Worm (Caenorhabditis elegans): Measurements from ENCODE around the gene dmsr-15.
A peak's percentile ranks its signal among the peaks of the same experiment; 100 is the strongest.

The dmsr-15 gene

ce11 chrV:6792565-6792964 lies 36.1 kb downstream of the dmsr-15 start, which contains the start of gene gck-2:
gck-2 (minus strand) TSS chrV:6792665.
- TF ChIP-seq egl-18 (GFP tag; IDR thresholded peaks at IDR 0.05) (no peak), ccch-3 (GFP tag; optimal IDR thresholded peaks at IDR 0.05) (no peak), unc-62 (GFP tag; optimal IDR thresholded peaks at IDR 0.05) (no peak), hmg-20 (GFP tag; IDR thresholded peaks at IDR 0.05) (no peak), sdz-38 (tag; optimal IDR thresholded peaks at IDR 0.05) (no peak), madf-3 (GFP tag; IDR thresholded peaks at IDR 0.05) (no peak), B0019.2 (GFP tag; conservative IDR thresholded peaks at IDR 0.05) (no peak), K11D2.4 (GFP tag; IDR thresholded peaks at IDR 0.05) (no peak), tbp1 (GFP tag; optimal IDR thresholded peaks at IDR 0.05) (no peak), snpc-3.4 (tag; optimal IDR thresholded peaks at IDR 0.05) (no peak), zim-3 (tag; optimal IDR thresholded peaks at IDR 0.05) (no peak), ztf-25 (GFP tag; IDR thresholded peaks at IDR 0.05) (no peak), nhr-27 (tag; optimal IDR thresholded peaks at IDR 0.05) (no peak)

- TF ChIP-seq hmg-1.2 (GFP tag; IDR thresholded peaks at IDR 0.05) (0 out of 2 replicates have a peak, but pooled peaks have one; percentile 13), cebp-1 (GFP tag; IDR thresholded peaks at IDR 0.05) (no peak), cebp-1 (tag; optimal IDR thresholded peaks at IDR 0.05) (peak; percentile 10), ekl-4 (GFP tag; IDR thresholded peaks at IDR 0.05) (0 out of 2 replicates have a peak, but pooled peaks have one; percentile 14), gei-17 (GFP tag; optimal IDR thresholded peaks at IDR 0.05) (no peak), F52B5.7 (tag; optimal IDR thresholded peaks at IDR 0.05) (peak; percentile 36), Y53G8AR.9 (GFP tag; conservative IDR thresholded peaks at IDR 0.05) (0 out of 2 replicates have a peak, but pooled peaks have one; percentile 51), T07F8.4 (tag; optimal IDR thresholded peaks at IDR 0.05) (no peak), mcd-1 (GFP tag; IDR thresholded peaks at IDR 0.05) (peak; percentile 30; the same call in 1 of the 2 replicates), ceh-91 (GFP tag; IDR thresholded peaks at IDR 0.05) (peak; percentile 34; the same call in 1 of the 2 replicates)
These were observed 40.7 kb downstream of the dmsr-15 start, which contains the start of gene ZC404.2 for ce11 chrV:6787906-6788430. ZC404.2 (plus strand) TSS chrV:6787952.

ce11 chrV:6784853-6785492 lies 43.7 kb downstream of the dmsr-15 start, which contains the start of the genes spn-4 and spe-39:
spn-4 (minus strand) TSS chrV:6784903.
spe-39 (plus strand) TSS chrV:6785451.
- no peak for TF ChIP-seq madf-10 (tag; optimal IDR thresholded peaks at IDR 0.05)
- TF ChIP-seq hmg-1.2 (GFP tag; IDR thresholded peaks at IDR 0.05), result peak; percentile 47
- no peak for TF ChIP-seq nhr-27 (tag; optimal IDR thresholded peaks at IDR 0.05)
- TF ChIP-seq ceh-100 (GFP tag; IDR thresholded peaks at IDR 0.05), result peak; percentile 55; the same call in 1 of the 2 replicates
- peak; percentile 96 for TF ChIP-seq madf-8 (GFP tag; conservative IDR thresholded peaks at IDR 0.05)
- no peak for TF ChIP-seq F10E7.11 (tag; optimal IDR thresholded peaks at IDR 0.05)
- TF ChIP-seq nhr-90 (tag; optimal IDR thresholded peaks at IDR 0.05), result no peak
- TF ChIP-seq ztf-28 (GFP tag; IDR thresholded peaks at IDR 0.05), result no peak
- TF ChIP-seq ceh-27 (GFP tag; optimal IDR thresholded peaks at IDR 0.05), result peak; percentile 28
- TF ChIP-seq mcd-1 (GFP tag; IDR thresholded peaks at IDR 0.05), result peak; percentile 72
- peak; percentile 78 for TF ChIP-seq ZK185.1 (tag; optimal IDR thresholded peaks at IDR 0.05; ENCODE audit: poor library complexity, severe bottlenecking)
- TF ChIP-seq zfh-2 (GFP tag; conservative IDR thresholded peaks at IDR 0.05), result no peak
- peak; percentile 96 for TF ChIP-seq xnd-1 (tag; optimal IDR thresholded peaks at IDR 0.05)
- 0 out of 2 replicates have a peak, but pooled peaks have one; percentile 43 for TF ChIP-seq C06A6.2 (GFP tag; conservative IDR thresholded peaks at IDR 0.05)
- no peak for TF ChIP-seq sptf-2 (GFP tag; optimal IDR thresholded peaks at IDR 0.05)
- no peak for TF ChIP-seq unc-62 (GFP tag; optimal IDR thresholded peaks at IDR 0.05)
- peak; percentile 72 for TF ChIP-seq F33H1.4 (GFP tag; IDR thresholded peaks at IDR 0.05)
- TF ChIP-seq bed-2 (GFP tag; IDR thresholded peaks at IDR 0.05), result no peak
- TF ChIP-seq ceh-91 (GFP tag; IDR thresholded peaks at IDR 0.05), result peak; percentile 90
- TF ChIP-seq hlh-12 (tag; optimal IDR thresholded peaks at IDR 0.05), result no peak
- TF ChIP-seq hmg-20 (GFP tag; IDR thresholded peaks at IDR 0.05), result 0 out of 2 replicates have a peak, but pooled peaks have one; percentile 18
- peak in 1 of 2 experiments; percentile 4 for TF ChIP-seq rec-8 (tag; optimal IDR thresholded peaks at IDR 0.05)
- TF ChIP-seq egl-18 (GFP tag; IDR thresholded peaks at IDR 0.05), result no peak
- TF ChIP-seq egl-44 (GFP tag; IDR thresholded peaks at IDR 0.05), result no peak
- TF ChIP-seq aptf-2 (GFP tag; conservative IDR thresholded peaks at IDR 0.05), result no peak
- TF ChIP-seq sea-2 (GFP tag; IDR thresholded peaks at IDR 0.05), result no peak
- TF ChIP-seq ztf-3 (GFP tag; optimal IDR thresholded peaks at IDR 0.05), result no peak
- no peak for TF ChIP-seq T26A5.8 (tag; optimal IDR thresholded peaks at IDR 0.05)
